Worm (Caenorhabditis elegans) whole organism, early embryonic: ENCODE data around the gene nhr-88.

Source experiments
- B0310.2 ChIP-seq: sonication (generic microtip); optimal IDR thresholded peaks from 2 replicates; lab custom pipeline; 2016; ENCODE audit warnings: mild to moderate bottlenecking, missing genetic modification characterization, missing compliant biosample characterization
- F13C5.2 ChIP-seq: sonication (generic microtip); optimal IDR thresholded peaks from 2 replicates; lab custom pipeline; 2017; ENCODE audit warnings: mild to moderate bottlenecking, missing genetic modification characterization, inconsistent platforms, missing compliant biosample characterization
- ama-1 ChIP-seq: fragments of 150-350 bp; optimal IDR thresholded peaks from 2 replicates; lab custom pipeline; 2014
- ceh-13 ChIP-seq: fragments of 200-800 bp; sonication (Bioruptor generic); optimal IDR thresholded peaks from 2 replicates; lab custom pipeline; 2018; ENCODE audit warnings: mild to moderate bottlenecking, missing genetic modification characterization, missing compliant biosample characterization
- tbx-11 ChIP-seq: fragments of 200-800 bp; sonication (Bioruptor generic); IDR thresholded peaks from 2 replicates; pipeline ENCODE4 v1.3.6; 2022; ENCODE audit warnings: missing genetic modification characterization, missing compliant biosample characterization

DNA sequence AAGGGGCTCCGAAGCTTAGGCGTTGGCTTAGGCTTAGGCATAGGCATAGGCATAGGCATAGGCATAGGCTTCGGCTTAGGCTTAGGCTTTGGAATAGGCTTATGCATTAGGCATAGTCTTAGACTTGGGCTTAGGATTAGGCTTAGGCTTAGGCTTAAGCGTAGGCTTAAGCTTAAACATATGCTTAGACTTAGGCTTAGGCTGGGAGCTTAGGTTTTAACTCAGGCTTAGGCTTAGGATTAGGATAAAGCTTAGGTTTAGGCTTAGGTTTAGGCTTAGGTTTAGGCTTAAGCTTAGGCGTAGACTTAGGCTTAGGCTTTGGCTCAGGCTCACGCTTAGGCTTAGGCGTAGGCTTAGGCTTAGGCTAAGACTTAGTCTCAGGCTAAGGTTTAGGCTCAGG is 13.7 kb downstream of the nhr-88 start:
- TF ChIP-seq ama-1 (no peak), ceh-13 (GFP tag; lab: Kevin White, UChicago) (no peak), tbx-11 (GFP tag; lab: Robert Waterston, UW) (no peak), F13C5.2 (tag; lab: Kevin White, UChicago) (no peak), B0310.2 (tag; lab: Kevin White, UChicago) (no peak)
